Worm (Caenorhabditis elegans) whole organism, L1 larva: Measurements from ENCODE around the gene Y32G9A.12.

ENCODE experiments used
- C16A3.4 ChIP-seq: fragments of 150-350 bp; optimal IDR thresholded peaks from 2 replicates; lab custom pipeline; 2014; ENCODE audit warnings: missing biosample characterization, missing genetic modification characterization
- F16B12.6 ChIP-seq: fragments of 150-350 bp; optimal IDR thresholded peaks from 2 replicates; lab custom pipeline; 2014; ENCODE audit warnings: missing biosample characterization, missing genetic modification characterization
- Y116A8C.19 ChIP-seq: sonication (generic microtip); optimal IDR thresholded peaks from 2 replicates; lab custom pipeline; 2016; ENCODE audit warnings: missing compliant biosample characterization, missing genetic modification characterization, borderline replicate concordance
- alr-1 ChIP-seq: fragments of 200-800 bp; sonication (Bioruptor generic); optimal IDR thresholded peaks from 2 replicates; lab custom pipeline; 2018; ENCODE audit warnings: borderline replicate concordance, mild to moderate bottlenecking, missing genetic modification characterization, missing compliant biosample characterization
- aly-2 ChIP-seq: fragments of 150-350 bp; optimal IDR thresholded peaks from 2 replicates; lab custom pipeline; 2014; ENCODE audit warnings: missing biosample characterization, missing genetic modification characterization
- ama-1 ChIP-seq: fragments of 150-350 bp; optimal IDR thresholded peaks from 2 replicates; lab custom pipeline; 2014
- ceh-8 ChIP-seq: fragments of 200-800 bp; sonication (Bioruptor generic); optimal IDR thresholded peaks from 2 replicates; lab custom pipeline; 2018; ENCODE audit warnings: mild to moderate bottlenecking, missing genetic modification characterization, moderate library complexity, missing compliant biosample characterization
- ceh-82 ChIP-seq, 3 experiments: fragments of 150-350 bp in 1 of 3; sonication (generic microtip) in 2 of 3; optimal IDR thresholded peaks; 2 replicates each; lab custom pipeline; 2014 to 2017; ENCODE audit warnings: missing biosample characterization in 3 of 3, missing genetic modification characterization in 3 of 3
- ceh-90 ChIP-seq: sonication (generic microtip); optimal IDR thresholded peaks from 2 replicates; lab custom pipeline; 2016; ENCODE audit warnings: missing genetic modification characterization, missing compliant biosample characterization
- ces-1 ChIP-seq: fragments of 150-350 bp; optimal IDR thresholded peaks from 2 replicates; lab custom pipeline; 2014; ENCODE audit warnings: missing biosample characterization, missing genetic modification reagents, missing genetic modification characterization
- dpl-1 ChIP-seq, 3 experiments: fragments of 150-350 bp in 2 of 3; sonication (generic microtip) in 1 of 3; optimal IDR thresholded peaks; 2 replicates each; lab custom pipeline; 2014 to 2017; ENCODE audit warnings: missing biosample characterization in 3 of 3, missing genetic modification characterization in 3 of 3, missing genetic modification reagents in 3 of 3
- dsc-1 ChIP-seq: sonication (generic microtip); optimal IDR thresholded peaks from 2 replicates; lab custom pipeline; 2016; ENCODE audit warnings: mild to moderate bottlenecking, missing genetic modification characterization, missing compliant biosample characterization
- efl-1 ChIP-seq, 4 experiments: fragments of 150-350 bp; optimal IDR thresholded peaks in 3 of 4; peaks in 1 of 4; 1 replicate in 1 of 4; 2 replicates in 3 of 4; lab custom pipeline; 2014; ENCODE audit warnings: missing biosample characterization in 2 of 4, missing genetic modification characterization in 2 of 4, missing genetic modification reagents in 2 of 4
- elt-2 ChIP-seq: sonication (generic microtip); optimal IDR thresholded peaks from 2 replicates; lab custom pipeline; 2016; ENCODE audit warnings: missing genetic modification characterization, mild to moderate bottlenecking, inconsistent platforms, missing compliant biosample characterization, missing genetic modification reagents
- fkh-10 ChIP-seq: sonication (generic microtip); optimal IDR thresholded peaks from 2 replicates; lab custom pipeline; 2017; ENCODE audit warnings: missing biosample characterization, missing genetic modification reagents, missing genetic modification characterization
- fkh-8 ChIP-seq: sonication (generic microtip); optimal IDR thresholded peaks from 2 replicates; lab custom pipeline; 2016; ENCODE audit warnings: mild to moderate bottlenecking, missing genetic modification characterization, missing compliant biosample characterization
- grh-1 ChIP-seq: fragments of 200-800 bp; sonication (Bioruptor generic); IDR thresholded peaks from 2 replicates; pipeline ENCODE4 v1.3.6; 2022; ENCODE audit warnings: missing genetic modification reagents, missing genetic modification characterization, missing compliant biosample characterization
- hlh-17 ChIP-seq: fragments of 200-800 bp; sonication (Bioruptor generic); optimal IDR thresholded peaks from 2 replicates; lab custom pipeline; 2018; ENCODE audit warnings: missing genetic modification characterization, mild to moderate bottlenecking, missing compliant biosample characterization, moderate library complexity, borderline replicate concordance
- hlh-4 ChIP-seq: sonication (generic microtip); optimal IDR thresholded peaks from 2 replicates; lab custom pipeline; 2016; ENCODE audit warnings: mild to moderate bottlenecking, missing genetic modification characterization, missing compliant biosample characterization
- hpl-2 ChIP-seq: fragments of 150-350 bp; optimal IDR thresholded peaks from 2 replicates; lab custom pipeline; 2014; ENCODE audit warnings: missing biosample characterization, missing genetic modification reagents, missing genetic modification characterization
- irx-1 ChIP-seq: sonication (generic microtip); optimal IDR thresholded peaks from 2 replicates; lab custom pipeline; 2016; ENCODE audit warnings: missing genetic modification characterization, missing compliant biosample characterization
- jun-1 ChIP-seq: fragments of 150-350 bp; optimal IDR thresholded peaks from 2 replicates; lab custom pipeline; 2014; ENCODE audit warnings: missing biosample characterization, missing genetic modification reagents, missing genetic modification characterization
- lin-13 ChIP-seq: fragments of 150-350 bp; optimal IDR thresholded peaks from 2 replicates; lab custom pipeline; 2014; ENCODE audit warnings: missing biosample characterization, missing genetic modification reagents, missing genetic modification characterization
- lin-14 ChIP-seq: fragments of 200-800 bp; sonication (Bioruptor generic); optimal IDR thresholded peaks from 2 replicates; lab custom pipeline; 2018; ENCODE audit warnings: mild to moderate bottlenecking, missing genetic modification characterization, moderate library complexity, missing compliant biosample characterization
- lin-35 ChIP-seq, 2 experiments: fragments of 150-350 bp; optimal IDR thresholded peaks; 2 replicates each; lab custom pipeline; 2014; ENCODE audit warnings: missing biosample characterization in 2 of 2, missing genetic modification characterization in 2 of 2, missing genetic modification reagents in 2 of 2
- lir-3 ChIP-seq: sonication (generic microtip); optimal IDR thresholded peaks from 2 replicates; lab custom pipeline; 2016; ENCODE audit warnings: mild to moderate bottlenecking, missing genetic modification characterization, moderate library complexity, missing compliant biosample characterization; ENCODE audit not compliant: poor library complexity
- lsy-2 ChIP-seq, 2 experiments: fragments of 150-350 bp; optimal IDR thresholded peaks; 2 replicates each; lab custom pipeline; 2014; ENCODE audit warnings: missing biosample characterization in 2 of 2, missing genetic modification characterization in 2 of 2
- mdl-1 ChIP-seq, 2 experiments: fragments of 150-350 bp; optimal IDR thresholded peaks; 2 replicates each; lab custom pipeline; 2014 to 2017; ENCODE audit warnings: missing biosample characterization in 2 of 2, missing genetic modification characterization in 2 of 2, inconsistent platforms in 1 of 2
- mef-2 ChIP-seq: fragments of 150-350 bp; optimal IDR thresholded peaks from 2 replicates; lab custom pipeline; 2014; ENCODE audit warnings: missing biosample characterization, missing genetic modification characterization
- nhr-12 ChIP-seq: sonication (generic microtip); optimal IDR thresholded peaks from 2 replicates; lab custom pipeline; 2017; ENCODE audit warnings: missing biosample characterization, missing genetic modification characterization
- nhr-19 ChIP-seq: fragments of 200-800 bp; sonication (Bioruptor generic); conservative IDR thresholded peaks from 2 replicates; pipeline ENCODE4 v1.3.6; 2022; ENCODE audit warnings: missing genetic modification characterization, missing compliant biosample characterization
- nhr-20 ChIP-seq: sonication (generic microtip); optimal IDR thresholded peaks from 2 replicates; lab custom pipeline; 2016; ENCODE audit warnings: mild to moderate bottlenecking, missing genetic modification characterization, missing compliant biosample characterization
- nhr-47 ChIP-seq: sonication (generic microtip); optimal IDR thresholded peaks from 2 replicates; lab custom pipeline; 2016; ENCODE audit warnings: mild to moderate bottlenecking, missing genetic modification characterization, moderate library complexity, missing compliant biosample characterization
- nhr-76 ChIP-seq: sonication (generic microtip); optimal IDR thresholded peaks from 2 replicates; lab custom pipeline; 2017; ENCODE audit warnings: missing biosample characterization, missing genetic modification characterization
- nhr-84 ChIP-seq: sonication (generic microtip); optimal IDR thresholded peaks from 2 replicates; lab custom pipeline; 2017; ENCODE audit warnings: missing biosample characterization, missing genetic modification characterization
- nhr-85 ChIP-seq: sonication (generic microtip); peaks from one replicate; lab custom pipeline; 2016; ENCODE audit warnings: missing genetic modification characterization, inconsistent platforms, missing compliant biosample characterization
- pag-3 ChIP-seq: sonication (generic microtip); optimal IDR thresholded peaks from 2 replicates; lab custom pipeline; 2017; ENCODE audit warnings: missing genetic modification characterization, mild to moderate bottlenecking, missing compliant biosample characterization, antibody characterized with exemption, borderline replicate concordance; ENCODE audit not compliant: insufficient read depth
- pax-3 ChIP-seq: fragments of 200-800 bp; sonication (Bioruptor generic); optimal IDR thresholded peaks from 2 replicates; lab custom pipeline; 2018; ENCODE audit warnings: mild to moderate bottlenecking, missing genetic modification characterization, moderate library complexity, missing compliant biosample characterization
- pqm-1 ChIP-seq: sonication (generic microtip); optimal IDR thresholded peaks from 3 replicates; lab custom pipeline; 2017; ENCODE audit warnings: missing biosample characterization, missing genetic modification characterization
- rnt-1 ChIP-seq: sonication (generic microtip); optimal IDR thresholded peaks from 2 replicates; lab custom pipeline; 2016; ENCODE audit warnings: mild to moderate bottlenecking, missing genetic modification characterization, moderate library complexity, missing compliant biosample characterization
- sox-4 ChIP-seq: sonication (generic microtip); optimal IDR thresholded peaks from 2 replicates; lab custom pipeline; 2016; ENCODE audit warnings: missing genetic modification characterization, missing compliant biosample characterization
- tbx-2 ChIP-seq: sonication (generic microtip); optimal IDR thresholded peaks from 2 replicates; lab custom pipeline; 2016; ENCODE audit warnings: missing genetic modification characterization, missing compliant biosample characterization
- unc-130 ChIP-seq: fragments of 150-350 bp; optimal IDR thresholded peaks from 2 replicates; lab custom pipeline; 2017; ENCODE audit warnings: missing biosample characterization, missing genetic modification characterization, inconsistent platforms
- unc-30 ChIP-seq: sonication (generic microtip); optimal IDR thresholded peaks from 2 replicates; lab custom pipeline; 2017; ENCODE audit warnings: missing biosample characterization, missing genetic modification characterization
- vab-15 ChIP-seq: sonication (generic microtip); optimal IDR thresholded peaks from 2 replicates; lab custom pipeline; 2017; ENCODE audit warnings: missing genotype, mild to moderate bottlenecking, missing genetic modification characterization, missing compliant biosample characterization
- xbp-1 ChIP-seq: sonication (generic microtip); optimal IDR thresholded peaks from 2 replicates; lab custom pipeline; 2016; ENCODE audit warnings: missing genetic modification characterization, missing compliant biosample characterization
- zip-4 ChIP-seq: fragments of 200-800 bp; sonication (Bioruptor generic); optimal IDR thresholded peaks from 2 replicates; lab custom pipeline; 2018; ENCODE audit warnings: mild to moderate bottlenecking, missing genetic modification characterization, moderate library complexity, missing compliant biosample characterization
- ztf-11 ChIP-seq, 2 experiments: sonication (generic microtip); optimal IDR thresholded peaks; 2 replicates each; lab custom pipeline; 2016 to 2017; ENCODE audit warnings: missing genetic modification characterization in 2 of 2, missing biosample characterization in 1 of 2, missing compliant biosample characterization in 1 of 2
- ztf-4 ChIP-seq: fragments of 150-350 bp; optimal IDR thresholded peaks from 2 replicates; lab custom pipeline; 2014; ENCODE audit warnings: missing biosample characterization, missing genetic modification characterization

Gene Y32G9A.12

DNA sequence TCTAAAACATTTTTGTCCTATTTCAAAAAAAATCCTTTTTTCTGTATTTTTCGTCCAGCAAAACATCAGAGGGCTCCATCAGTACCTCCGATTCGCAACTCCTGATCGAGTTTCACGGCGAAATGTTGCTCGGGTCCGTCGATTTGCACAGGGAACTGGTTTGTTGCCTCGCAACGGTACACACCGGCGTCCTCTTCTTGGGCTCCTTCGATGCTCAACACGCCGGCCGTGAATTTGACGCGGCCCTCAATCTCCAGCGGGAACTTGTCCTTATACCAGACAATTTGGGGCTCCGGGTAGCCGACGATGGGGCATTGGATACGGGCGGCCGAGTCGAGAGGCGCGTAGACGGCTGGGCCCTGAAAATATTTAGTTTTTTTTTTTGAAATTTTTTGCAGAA is 42.0 kb downstream of the Y32G9A.12 start:
- TF ChIP-seq unc-30 (tag; lab: Kevin White, UChicago) (no peak), aly-2 (tag; lab: Kevin White, UChicago) (no peak), pag-3 (tag; lab: Kevin White, UChicago) (no peak), C16A3.4 (tag; lab: Kevin White, UChicago) (no peak), hlh-17 (no peak)

DNA sequence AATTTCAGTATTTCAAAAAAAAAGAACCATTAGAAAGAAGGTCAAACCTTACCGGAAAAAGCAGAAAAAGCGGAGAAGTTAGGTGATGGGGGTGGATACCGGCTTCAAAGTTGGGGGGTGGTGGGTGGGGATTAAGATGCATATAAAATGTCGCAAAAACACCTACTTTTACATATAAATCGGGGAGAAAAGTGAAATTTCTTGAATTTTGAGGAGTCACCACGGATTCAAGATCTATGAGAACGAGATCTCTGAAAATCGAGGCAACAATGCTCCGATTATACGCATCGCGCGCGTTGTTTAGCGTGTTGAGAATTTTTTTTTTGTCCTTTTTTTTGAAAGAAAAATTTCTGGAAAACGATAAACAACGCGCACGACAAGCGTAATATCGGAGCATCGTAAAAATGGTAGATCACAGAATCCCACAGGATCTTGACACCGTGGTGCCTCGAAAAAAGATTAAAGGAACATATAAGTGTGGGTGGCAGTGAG is 44.5 kb downstream of the Y32G9A.12 start:
- TF ChIP-seq C16A3.4 (tag; lab: Kevin White, UChicago) = no peak
- TF ChIP-seq nhr-84 = no peak
- TF ChIP-seq hlh-4 = no peak
- peak; percentile 27 to 35 for TF ChIP-seq efl-1 (optimal IDR thresholded peaks at IDR 0.05; lab: Kevin White, UChicago)
- peak in 1 of 2 experiments; percentile 22 for TF ChIP-seq efl-1 (GFP tag; optimal IDR thresholded peaks at IDR 0.05 in 1 of 2; lab: Kevin White, UChicago)
- no peak for TF ChIP-seq unc-130
- no peak for TF ChIP-seq ces-1
- TF ChIP-seq nhr-20 (tag; lab: Kevin White, UChicago) = no peak
- TF ChIP-seq irx-1 (tag; lab: Kevin White, UChicago) = peak; percentile 27
- no peak for TF ChIP-seq mdl-1 (tag; optimal IDR thresholded peaks at IDR 0.05; lab: Kevin White, UChicago)
- peak; percentile 32 for TF ChIP-seq rnt-1 (tag; lab: Kevin White, UChicago)
- no peak for TF ChIP-seq tbx-2 (tag; lab: Kevin White, UChicago)
- no peak for TF ChIP-seq alr-1 (tag; lab: Kevin White, UChicago)
- TF ChIP-seq nhr-85 (tag; lab: Kevin White, UChicago) = peak; percentile 71
- peak; percentile 46 for TF ChIP-seq ama-1
- TF ChIP-seq lir-3 (tag; lab: Kevin White, UChicago) = no peak
- TF ChIP-seq pag-3 (tag; lab: Kevin White, UChicago) = no peak
- TF ChIP-seq elt-2 (tag; lab: Kevin White, UChicago) = peak; percentile 16
- TF ChIP-seq fkh-8 (tag; lab: Kevin White, UChicago) = no peak
- no peak for TF ChIP-seq grh-1
- TF ChIP-seq fkh-10 (GFP tag; lab: Kevin White, UChicago) = no peak
- no peak for TF ChIP-seq ceh-90 (tag; lab: Kevin White, UChicago)
- no peak for TF ChIP-seq ceh-82 (tag; optimal IDR thresholded peaks at IDR 0.05; lab: Kevin White, UChicago)
- TF ChIP-seq ztf-11 (tag; optimal IDR thresholded peaks at IDR 0.05; lab: Kevin White, UChicago) = peak in 1 of 2 experiments; percentile 11
- no peak for TF ChIP-seq zip-4 (GFP tag; lab: Kevin White, UChicago)
- no peak for TF ChIP-seq ceh-8
- TF ChIP-seq sox-4 = no peak
- no peak for TF ChIP-seq Y116A8C.19 (tag; lab: Kevin White, UChicago)
- no peak for TF ChIP-seq hlh-17
- TF ChIP-seq dsc-1 (tag; lab: Kevin White, UChicago) = peak; percentile 34
- TF ChIP-seq pax-3 = peak; percentile 59
- no peak for TF ChIP-seq nhr-76
- TF ChIP-seq pqm-1 (tag; lab: Kevin White, UChicago) = no peak
- no peak for TF ChIP-seq lin-14 (GFP tag; lab: Kevin White, UChicago)
- no peak for TF ChIP-seq hpl-2 (GFP tag; lab: Kevin White, UChicago)
- peak; percentile 65 for TF ChIP-seq ztf-4 (tag; lab: Kevin White, UChicago)
- peak; percentile 48 for TF ChIP-seq nhr-47 (tag; lab: Kevin White, UChicago)
- TF ChIP-seq lsy-2 (tag; optimal IDR thresholded peaks at IDR 0.05; lab: Kevin White, UChicago) = no peak
- no peak for TF ChIP-seq unc-30 (tag; lab: Kevin White, UChicago)
- TF ChIP-seq mef-2 (tag; lab: Kevin White, UChicago) = no peak
- TF ChIP-seq nhr-19 (GFP tag; lab: Robert Waterston, UW) = no peak
- no peak for TF ChIP-seq vab-15 (tag; lab: Kevin White, UChicago)
- peak in 1 of 2 experiments; percentile 28 for TF ChIP-seq lin-35 (GFP tag; optimal IDR thresholded peaks at IDR 0.05; lab: Kevin White, UChicago)
- TF ChIP-seq xbp-1 = no peak
- TF ChIP-seq aly-2 (tag; lab: Kevin White, UChicago) = peak; percentile 84
- TF ChIP-seq nhr-12 (tag; lab: Kevin White, UChicago) = no peak
- no peak for TF ChIP-seq jun-1
- TF ChIP-seq F16B12.6 (tag; lab: Kevin White, UChicago) = no peak
- TF ChIP-seq lin-13 = no peak
- no peak for TF ChIP-seq dpl-1 (GFP tag; optimal IDR thresholded peaks at IDR 0.05; lab: Kevin White, UChicago)
